Fruit fly (Drosophila melanogaster): ENCODE results near the gene CG1307.

Gene CG1307

dm6 chr3R:6684145-6684544 is 26.9 kb upstream of the CG1307 start, which contains the start of gene Edg84A:
Gene Edg84A (plus strand): TSS chr3R:6684445.
- TF ChIP-seq dmrt93B (GFP tag; optimal IDR thresholded peaks at IDR 0.05) (no peak), woc (GFP tag; optimal IDR thresholded peaks at IDR 0.05) (no peak), HLH106 (tag; optimal IDR thresholded peaks at IDR 0.05) (no peak), h (GFP tag; optimal IDR thresholded peaks at IDR 0.05) (no peak), tai (GFP tag; optimal IDR thresholded peaks at IDR 0.05) (no peak), Sp1 (GFP tag; optimal IDR thresholded peaks at IDR 0.05) (no peak), dl (GFP tag; optimal IDR thresholded peaks at IDR 0.05; ENCODE audit: insufficient read depth in 1 of 2, partially characterized antibody in 2 of 2) (no peak), OdsH (GFP tag; optimal IDR thresholded peaks at IDR 0.05) (no peak), Mio (GFP tag; optimal IDR thresholded peaks at IDR 0.05) (no peak), foxo (GFP tag; optimal IDR thresholded peaks at IDR 0.05) (no peak), Vsx2 (GFP tag; optimal IDR thresholded peaks at IDR 0.05; ENCODE audit: partially characterized antibody) (no peak), GATAd (GFP tag; optimal IDR thresholded peaks at IDR 0.05) (no peak)

dm6 chr3R:6683671-6684070 is 26.4 kb upstream of the CG1307 start:
- TF ChIP-seq N (GFP tag; optimal IDR thresholded peaks at IDR 0.05) (no peak), jim (GFP tag; optimal IDR thresholded peaks at IDR 0.05) (no peak), pan (optimal IDR thresholded peaks at IDR 0.05) (no peak), lola (GFP tag; optimal IDR thresholded peaks at IDR 0.05) (no peak), Myc (optimal IDR thresholded peaks at IDR 0.05) (peak; percentile 15)

dm6 chr3R:6683135-6683534 is 25.9 kb upstream of the CG1307 start:
- no peak for TF ChIP-seq br (GFP tag; optimal IDR thresholded peaks at IDR 0.05)

dm6 chr3R:6678480-6678879 is 21.2 kb upstream of the CG1307 start, which contains the start of gene lab:
Gene lab (minus strand): TSS chr3R:6678590.
- TF ChIP-seq GATAd (GFP tag; optimal IDR thresholded peaks at IDR 0.05), result peak; percentile 73
- TF ChIP-seq dsf (GFP tag; optimal IDR thresholded peaks at IDR 0.05; ENCODE audit: borderline replicate concordance), result no peak
- peak; percentile 44 to 52 for TF ChIP-seq dl (GFP tag; optimal IDR thresholded peaks at IDR 0.05; ENCODE audit: insufficient read depth in 1 of 2, partially characterized antibody in 2 of 2)
- TF ChIP-seq OdsH (GFP tag; optimal IDR thresholded peaks at IDR 0.05), result no peak
- TF ChIP-seq Vsx2 (GFP tag; optimal IDR thresholded peaks at IDR 0.05; ENCODE audit: partially characterized antibody), result peak; percentile 78
- TF ChIP-seq Jra (GFP tag; optimal IDR thresholded peaks at IDR 0.05), result peak; percentile 61
- peak; percentile 84 for TF ChIP-seq Dif (GFP tag; optimal IDR thresholded peaks at IDR 0.05; ENCODE audit: partially characterized antibody)
- TF ChIP-seq sv (GFP tag; optimal IDR thresholded peaks at IDR 0.05), result no peak
- TF ChIP-seq Abd-B (GFP tag; optimal IDR thresholded peaks at IDR 0.05), result no peak
- TF ChIP-seq woc (GFP tag; optimal IDR thresholded peaks at IDR 0.05), result no peak
- TF ChIP-seq CG9705 (GFP tag; optimal IDR thresholded peaks at IDR 0.05), result no peak
- TF ChIP-seq Sp1 (GFP tag; optimal IDR thresholded peaks at IDR 0.05), result no peak
- TF ChIP-seq Dfd (GFP tag; optimal IDR thresholded peaks at IDR 0.05), result no peak
- TF ChIP-seq Hr83 (GFP tag; optimal IDR thresholded peaks at IDR 0.05; ENCODE audit: poor library complexity, severe bottlenecking), result no peak

- TF ChIP-seq h (GFP tag; optimal IDR thresholded peaks at IDR 0.05) (peak; percentile 48), ey (GFP tag; optimal IDR thresholded peaks at IDR 0.05) (peak; percentile 29), brk (GFP tag; optimal IDR thresholded peaks at IDR 0.05) (no peak), fru (GFP tag; optimal IDR thresholded peaks at IDR 0.05) (peak; percentile 32), Abd-B (GFP tag; optimal IDR thresholded peaks at IDR 0.05) (no peak), HLH106 (tag; optimal IDR thresholded peaks at IDR 0.05) (peak; percentile 42), Myc (optimal IDR thresholded peaks at IDR 0.05) (no peak), rgr (GFP tag; optimal IDR thresholded peaks at IDR 0.05) (no peak), lola (GFP tag; optimal IDR thresholded peaks at IDR 0.05) (no peak), dl (GFP tag; optimal IDR thresholded peaks at IDR 0.05; ENCODE audit: insufficient read depth in 1 of 2, partially characterized antibody in 2 of 2) (no peak), dmrt93B (GFP tag; optimal IDR thresholded peaks at IDR 0.05) (no peak), usp (GFP tag; optimal IDR thresholded peaks at IDR 0.05) (no peak), tai (GFP tag; optimal IDR thresholded peaks at IDR 0.05) (no peak), OdsH (GFP tag; optimal IDR thresholded peaks at IDR 0.05) (no peak)
Measured at dm6 chr3R:6674548-6674947, 17.3 kb upstream of the CG1307 start.
